Fruit fly (Drosophila melanogaster) whole organism, wandering third instar larva: ENCODE data around the gene AP-1sigma.

Source experiments
- Abd-B ChIP-seq: fragments of >200 bp; optimal IDR thresholded peaks from 2 replicates; lab custom pipeline; 2017; ENCODE audit warnings: missing biosample characterization, missing genetic modification characterization
- CG32264 ChIP-seq: fragments of 200-800 bp; sonication (Bioruptor generic); optimal IDR thresholded peaks from 2 replicates; lab custom pipeline; 2016; ENCODE audit warnings: missing biosample characterization, missing genetic modification characterization
- CG9705 ChIP-seq: fragments of 200-800 bp; sonication (Bioruptor generic); optimal IDR thresholded peaks from 2 replicates; lab custom pipeline; 2018; ENCODE audit warnings: missing biosample characterization, mild to moderate bottlenecking, missing genetic modification characterization
- CrebA ChIP-seq: fragments of 200-800 bp; sonication (Bioruptor generic); optimal IDR thresholded peaks from 2 replicates; lab custom pipeline; 2016; ENCODE audit warnings: missing biosample characterization, mild to moderate bottlenecking, missing genetic modification characterization, borderline replicate concordance
- Dfd ChIP-seq: fragments of >200 bp; optimal IDR thresholded peaks from 2 replicates; lab custom pipeline; 2017; ENCODE audit warnings: missing biosample characterization, missing genetic modification characterization
- Dif ChIP-seq: fragments of 200-275, 200-300 bp; sonication (Bioruptor generic); optimal IDR thresholded peaks from 2 replicates; lab custom pipeline; 2018; ENCODE audit warnings: missing biosample characterization, missing genetic modification characterization; ENCODE audit not compliant: partially characterized antibody
- GATAd ChIP-seq: sonication (Bioruptor generic); optimal IDR thresholded peaks from 2 replicates; lab custom pipeline; 2016; ENCODE audit warnings: missing biosample characterization, missing genetic modification characterization
- HLH106 ChIP-seq: fragments of 200-800 bp; optimal IDR thresholded peaks from 3 replicates; lab custom pipeline; 2019; ENCODE audit warnings: missing biosample characterization, mild to moderate bottlenecking, missing genetic modification characterization, moderate library complexity
- Hnf4 ChIP-seq: fragments of 200-800 bp; sonication (Bioruptor generic); optimal IDR thresholded peaks from 2 replicates; lab custom pipeline; 2016; ENCODE audit warnings: missing biosample characterization, mild to moderate bottlenecking, missing genetic modification characterization
- Hr78 ChIP-seq: fragments of >200 bp; optimal IDR thresholded peaks from 2 replicates; lab custom pipeline; 2017; ENCODE audit warnings: missing biosample characterization, missing genetic modification characterization
- Hr83 ChIP-seq: fragments of 200-300 bp; sonication (Bioruptor generic); optimal IDR thresholded peaks from 2 replicates; lab custom pipeline; 2016; ENCODE audit warnings: missing biosample characterization, mild to moderate bottlenecking, missing genetic modification characterization, moderate library complexity; ENCODE audit not compliant: poor library complexity, severe bottlenecking
- Jra ChIP-seq: sonication (Bioruptor generic); optimal IDR thresholded peaks from 2 replicates; lab custom pipeline; 2016; ENCODE audit warnings: missing biosample characterization, missing genetic modification characterization
- Mio ChIP-seq: sonication (Bioruptor generic); optimal IDR thresholded peaks from 2 replicates; lab custom pipeline; 2016; ENCODE audit warnings: missing biosample characterization, missing genetic modification characterization
- Myc ChIP-seq: fragments of >200 bp; optimal IDR thresholded peaks from 2 replicates; lab custom pipeline; 2017
- N ChIP-seq: fragments of >200 bp; optimal IDR thresholded peaks from 2 replicates; lab custom pipeline; 2018; ENCODE audit warnings: missing biosample characterization, missing external identifiers, missing genetic modification characterization
- OdsH ChIP-seq: fragments of 200-800 bp; sonication (Bioruptor generic); optimal IDR thresholded peaks from 2 replicates; lab custom pipeline; 2016; ENCODE audit warnings: missing biosample characterization, mild to moderate bottlenecking, missing genetic modification characterization
- Rel ChIP-seq, 2 experiments: fragments of 200-800 bp; sonication (Bioruptor generic) in 1 of 2; optimal IDR thresholded peaks; 2 replicates in 1 of 2; 3 replicates in 1 of 2; lab custom pipeline; 2016 to 2019; ENCODE audit warnings: mild to moderate bottlenecking in 2 of 2, missing biosample characterization in 2 of 2, missing genetic modification characterization in 2 of 2, moderate library complexity in 1 of 2
- Sp1 ChIP-seq: fragments of 200-800 bp; sonication (Bioruptor generic); optimal IDR thresholded peaks from 3 replicates; lab custom pipeline; 2019; ENCODE audit warnings: missing biosample characterization, mild to moderate bottlenecking, missing genetic modification characterization, moderate library complexity
- Vsx2 ChIP-seq: fragments of 200-300, 225-300 bp; sonication (Bioruptor generic); optimal IDR thresholded peaks from 2 replicates; lab custom pipeline; 2018; ENCODE audit warnings: missing biosample characterization, missing genetic modification characterization; ENCODE audit not compliant: partially characterized antibody
- br ChIP-seq: fragments of 200-800 bp; sonication (Bioruptor generic); optimal IDR thresholded peaks from 2 replicates; lab custom pipeline; 2016; ENCODE audit warnings: missing biosample characterization, missing genetic modification characterization
- brk ChIP-seq: fragments of 200-800 bp; sonication (Bioruptor generic); optimal IDR thresholded peaks from 2 replicates; lab custom pipeline; 2016; ENCODE audit warnings: missing biosample characterization, mild to moderate bottlenecking, missing genetic modification characterization
- dl ChIP-seq, 2 experiments: fragments of 175-275, 200-275 bp in 1 of 2; fragments of 200-275 bp in 1 of 2; sonication (Bioruptor generic); optimal IDR thresholded peaks; lab custom pipeline; 2018; ENCODE audit warnings: mild to moderate bottlenecking in 2 of 2, missing biosample characterization in 2 of 2, missing genetic modification characterization in 2 of 2, moderate library complexity in 2 of 2; ENCODE audit not compliant: partially characterized antibody in 2 of 2, insufficient read depth in 1 of 2
- dmrt93B ChIP-seq: fragments of 200-800 bp; sonication (Bioruptor generic); optimal IDR thresholded peaks from 2 replicates; lab custom pipeline; 2018; ENCODE audit warnings: missing biosample characterization, mild to moderate bottlenecking, missing genetic modification characterization
- dsf ChIP-seq: sonication (Bioruptor generic); optimal IDR thresholded peaks from 2 replicates; lab custom pipeline; 2016; ENCODE audit warnings: missing biosample characterization, missing genetic modification characterization, borderline replicate concordance
- ey ChIP-seq: fragments of 200-800 bp; sonication (Bioruptor generic); optimal IDR thresholded peaks from 2 replicates; lab custom pipeline; 2016; ENCODE audit warnings: missing biosample characterization, missing genetic modification characterization
- foxo ChIP-seq, 2 experiments: fragments of 200-800 bp; sonication (Bioruptor generic); optimal IDR thresholded peaks; 2 replicates in 1 of 2; 3 replicates in 1 of 2; lab custom pipeline; 2016 to 2017; ENCODE audit warnings: missing biosample characterization in 2 of 2, missing genetic modification characterization in 2 of 2
- fru ChIP-seq: fragments of 200-800 bp; sonication (Bioruptor generic); optimal IDR thresholded peaks from 3 replicates; lab custom pipeline; 2016; ENCODE audit warnings: missing biosample characterization, mild to moderate bottlenecking, missing genetic modification characterization
- h ChIP-seq: fragments of 200-800 bp; sonication (Bioruptor generic); optimal IDR thresholded peaks from 3 replicates; lab custom pipeline; 2016; ENCODE audit warnings: missing biosample characterization, mild to moderate bottlenecking, missing genetic modification characterization
- jim ChIP-seq: fragments of 175-275, 200-325 bp; sonication (Bioruptor generic); optimal IDR thresholded peaks from 2 replicates; lab custom pipeline; 2016; ENCODE audit warnings: missing biosample characterization, mild to moderate bottlenecking, missing genetic modification characterization
- lola ChIP-seq: fragments of >200 bp; optimal IDR thresholded peaks from 2 replicates; lab custom pipeline; 2017; ENCODE audit warnings: missing biosample characterization, missing genetic modification characterization
- pan ChIP-seq: fragments of >200 bp; optimal IDR thresholded peaks from 2 replicates; lab custom pipeline; 2017
- psq ChIP-seq: fragments of 200-800 bp; sonication (Bioruptor generic); optimal IDR thresholded peaks from 3 replicates; lab custom pipeline; 2017; ENCODE audit warnings: missing biosample characterization, mild to moderate bottlenecking, missing genetic modification characterization, moderate library complexity
- rgr ChIP-seq: fragments of 200-800 bp; sonication (Bioruptor generic); optimal IDR thresholded peaks from 3 replicates; lab custom pipeline; 2016; ENCODE audit warnings: missing biosample characterization, mild to moderate bottlenecking, missing genetic modification characterization
- sage ChIP-seq: fragments of 200-800 bp; sonication (Bioruptor generic); optimal IDR thresholded peaks from 2 replicates; lab custom pipeline; 2016; ENCODE audit warnings: missing biosample characterization, mild to moderate bottlenecking, missing genetic modification characterization
- sv ChIP-seq: fragments of 200-800 bp; sonication (Bioruptor generic); optimal IDR thresholded peaks from 3 replicates; lab custom pipeline; 2016; ENCODE audit warnings: missing biosample characterization, missing genetic modification characterization
- tai ChIP-seq: sonication (Bioruptor generic); optimal IDR thresholded peaks from 2 replicates; lab custom pipeline; 2016; ENCODE audit warnings: missing biosample characterization, missing genetic modification characterization
- usp ChIP-seq: fragments of >200 bp; optimal IDR thresholded peaks from 2 replicates; lab custom pipeline; 2017; ENCODE audit warnings: missing biosample characterization, missing genetic modification characterization
- woc ChIP-seq: sonication (Bioruptor generic); optimal IDR thresholded peaks from 2 replicates; lab custom pipeline; 2016; ENCODE audit warnings: missing biosample characterization, mild to moderate bottlenecking, missing genetic modification characterization

Gene AP-1sigma

DNA sequence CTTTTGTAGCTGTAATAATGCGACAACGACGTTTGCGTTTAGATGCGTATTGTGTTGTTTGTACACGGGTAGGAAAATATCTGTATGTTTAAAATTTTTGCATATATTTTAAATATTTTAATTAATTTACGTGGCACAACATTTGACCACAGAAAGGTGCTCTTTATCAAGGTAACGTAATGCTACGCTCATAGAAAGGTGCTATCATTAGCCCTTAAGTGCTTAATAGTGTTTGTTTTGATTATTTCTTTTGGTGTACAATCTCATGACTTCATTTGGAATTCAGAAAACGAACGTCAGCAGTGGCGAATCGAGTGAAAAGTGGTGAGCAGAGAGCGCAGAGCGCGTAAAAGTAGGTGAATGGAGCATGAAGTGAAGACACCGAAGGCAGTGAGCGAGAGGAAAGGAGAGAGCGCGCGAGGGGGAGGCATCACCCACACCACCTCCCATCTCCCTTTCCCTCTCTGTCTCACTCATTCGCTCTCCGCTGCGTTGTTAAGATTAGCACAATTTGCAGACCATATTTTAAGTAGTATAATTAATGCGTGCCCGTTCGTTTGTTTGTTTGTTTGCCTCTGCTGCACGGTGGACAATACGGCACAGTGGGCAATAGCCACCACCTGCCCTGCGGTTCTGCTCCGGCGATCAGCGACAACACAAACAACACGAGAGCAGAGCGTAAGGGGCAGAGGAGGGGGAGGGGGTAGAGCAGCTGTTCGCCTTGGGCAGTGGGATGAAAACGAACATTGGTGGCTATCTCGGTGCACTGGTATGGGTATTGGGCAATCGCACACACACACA is 36.5 kb upstream of the AP-1sigma start:
- no peak for TF ChIP-seq CG32264 (GFP tag; lab: Kevin White, UChicago)
- peak in 1 of 2 experiments; percentile 67 for TF ChIP-seq dl (GFP tag; optimal IDR thresholded peaks at IDR 0.05; lab: Kevin White, UChicago; ENCODE audit: insufficient read depth in 1 of 2, partially characterized antibody in 2 of 2)
- TF ChIP-seq Sp1 (GFP tag; lab: Kevin White, UChicago) = no peak
- peak; percentile 38 for TF ChIP-seq h (GFP tag; lab: Kevin White, UChicago)
- peak; percentile 50 for TF ChIP-seq HLH106 (tag; lab: Kevin White, UChicago)
- TF ChIP-seq psq = peak; percentile 18
- TF ChIP-seq sv (GFP tag; lab: Kevin White, UChicago) = no peak
- peak; percentile 75 for TF ChIP-seq Dif (GFP tag; lab: Kevin White, UChicago)
- TF ChIP-seq dsf = no peak
- peak in 1 of 2 experiments; percentile 45 for TF ChIP-seq foxo (GFP tag; optimal IDR thresholded peaks at IDR 0.05; lab: Kevin White, UChicago)
- peak; percentile 27 for TF ChIP-seq br (GFP tag; lab: Kevin White, UChicago)
- peak; percentile 54 for TF ChIP-seq rgr
- TF ChIP-seq fru = no peak
- TF ChIP-seq, all 38 proteins: peak for 8

DNA sequence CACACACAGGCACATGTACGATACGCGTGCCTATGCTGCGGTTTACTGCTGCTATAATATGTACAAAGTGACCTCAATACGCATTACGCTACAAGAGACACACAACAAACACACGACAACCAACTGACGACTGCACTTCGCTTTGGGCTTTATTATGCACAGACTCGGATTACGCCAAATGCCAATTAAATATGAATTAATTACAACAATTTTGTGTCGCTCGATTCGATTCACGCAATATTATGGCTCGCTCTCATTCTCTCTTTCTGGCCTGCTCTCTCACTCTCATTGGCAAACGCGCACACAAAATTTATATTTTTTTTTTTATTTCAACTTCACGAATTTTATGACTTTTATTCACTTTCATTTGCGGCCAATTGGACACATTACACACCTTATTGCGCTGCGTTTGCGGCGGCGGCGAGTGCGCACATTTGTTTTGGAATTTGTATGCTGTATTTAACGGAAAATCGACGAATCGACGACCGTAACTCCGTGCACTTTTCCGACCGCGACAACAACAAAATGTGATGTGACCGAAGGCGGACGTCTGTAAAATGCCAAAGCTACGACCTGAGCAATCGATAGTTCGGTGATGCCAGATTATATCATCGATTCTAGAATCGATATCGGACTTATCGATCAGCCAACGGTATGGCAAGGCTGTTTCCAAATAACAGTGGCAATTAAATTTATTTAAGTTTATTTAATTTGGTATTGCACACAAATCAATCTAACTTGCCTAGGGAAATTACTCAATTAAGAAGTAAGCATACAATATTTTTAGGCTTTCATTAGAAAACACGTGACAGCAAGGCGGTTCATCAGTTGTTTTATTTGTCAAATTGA is 35.7 kb upstream of the AP-1sigma start, which contains the start of the genes sba and CG31141:
Gene sba, minus strand, starts transcription at position 472 of the 849 bp plus-strand sequence.
Gene CG31141, plus strand, starts transcription at position 799 of the 849 bp plus-strand sequence.
- no peak for TF ChIP-seq psq
- TF ChIP-seq GATAd (GFP tag; lab: Kevin White, UChicago) = no peak
- TF ChIP-seq br (GFP tag; lab: Kevin White, UChicago) = no peak
- TF ChIP-seq dsf = no peak
- no peak for TF ChIP-seq jim
- no peak for TF ChIP-seq Vsx2 (GFP tag; lab: Kevin White, UChicago)
- TF ChIP-seq CrebA = no peak
- no peak for TF ChIP-seq Abd-B
- no peak for TF ChIP-seq HLH106 (tag; lab: Kevin White, UChicago)
- no peak for TF ChIP-seq sage (GFP tag; lab: Kevin White, UChicago)
- no peak for TF ChIP-seq dmrt93B (GFP tag; lab: Kevin White, UChicago)
- no peak for TF ChIP-seq woc (GFP tag; lab: Kevin White, UChicago)
- TF ChIP-seq sv (GFP tag; lab: Kevin White, UChicago) = no peak
- TF ChIP-seq fru = no peak
- TF ChIP-seq CG32264 (GFP tag; lab: Kevin White, UChicago) = no peak
- TF ChIP-seq brk (GFP tag; lab: Kevin White, UChicago) = no peak
- peak; percentile 19 for TF ChIP-seq rgr
- TF ChIP-seq CG9705 (GFP tag; lab: Kevin White, UChicago) = no peak
- peak; percentile 58 for TF ChIP-seq Sp1 (GFP tag; lab: Kevin White, UChicago)
- TF ChIP-seq Dfd = no peak
- TF ChIP-seq Hnf4 (GFP tag; lab: Kevin White, UChicago) = peak; percentile 40
- TF ChIP-seq tai (GFP tag; lab: Kevin White, UChicago) = no peak
- TF ChIP-seq dl (GFP tag; optimal IDR thresholded peaks at IDR 0.05; lab: Kevin White, UChicago; ENCODE audit: insufficient read depth in 1 of 2, partially characterized antibody in 2 of 2) = no peak
- no peak for TF ChIP-seq Myc (lab: Kevin White, UChicago)
- TF ChIP-seq OdsH (GFP tag; lab: Kevin White, UChicago) = no peak
- TF ChIP-seq Rel (GFP tag; optimal IDR thresholded peaks at IDR 0.05; lab: Kevin White, UChicago) = no peak
- TF ChIP-seq Rel (tag; optimal IDR thresholded peaks at IDR 0.05; lab: Kevin White, UChicago) = peak; percentile 33
- no peak for TF ChIP-seq N
- no peak for TF ChIP-seq ey (GFP tag; lab: Kevin White, UChicago)
- TF ChIP-seq Mio (GFP tag; lab: Kevin White, UChicago) = no peak
- peak; percentile 25 for TF ChIP-seq Dif (GFP tag; lab: Kevin White, UChicago)
- TF ChIP-seq pan (lab: Kevin White, UChicago) = no peak
- TF ChIP-seq h (GFP tag; lab: Kevin White, UChicago) = peak; percentile 18
- no peak for TF ChIP-seq foxo (GFP tag; optimal IDR thresholded peaks at IDR 0.05; lab: Kevin White, UChicago)
- TF ChIP-seq Hr78 (GFP tag; lab: Kevin White, UChicago) = no peak
- TF ChIP-seq Hr83 (GFP tag; lab: Kevin White, UChicago) = peak; percentile 62
- no peak for TF ChIP-seq lola (GFP tag; lab: Kevin White, UChicago)
- no peak for TF ChIP-seq usp (GFP tag; lab: Kevin White, UChicago)
- peak; percentile 38 for TF ChIP-seq Jra (GFP tag; lab: Kevin White, UChicago)
